Worm (Caenorhabditis elegans): ENCODE data around the gene lgc-52.

lgc-52 gene

ce11 chrIV:15251075-15251474 is 15.2 kb downstream of the lgc-52 start:
- TF ChIP-seq php-3 (GFP tag; IDR thresholded peaks at IDR 0.05) (no peak), unc-62 (GFP tag; optimal IDR thresholded peaks at IDR 0.05 in 1 of 2) (peak in 1 of 2 experiments; percentile 94), unc-62 (tag; optimal IDR thresholded peaks at IDR 0.05) (no peak)

DNA sequence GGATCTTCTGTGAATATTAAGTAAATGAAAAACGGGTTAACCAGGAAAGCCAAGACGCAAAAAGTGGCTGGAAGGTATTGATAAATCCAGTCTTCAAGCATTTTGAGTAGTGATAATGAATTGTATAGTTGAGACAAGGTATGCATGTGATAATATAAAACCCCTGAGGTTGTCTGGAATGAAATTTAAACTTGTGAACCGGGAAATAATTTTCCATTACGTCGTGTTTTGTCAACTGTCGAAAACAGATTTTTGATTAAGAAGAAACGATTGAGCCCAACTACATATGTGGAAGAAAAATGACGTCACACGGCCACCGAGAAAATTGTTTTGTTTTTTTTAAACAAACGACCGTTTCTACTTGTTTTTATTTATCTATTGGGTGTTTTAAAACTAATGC is 16.2 kb downstream of the lgc-52 start, which contains the start of gene srj-42:
TSS of gene srj-42 (minus strand) at position 101 of the 400 bp plus-strand sequence.
- TF ChIP-seq mdt-29 (GFP tag; IDR thresholded peaks at IDR 0.05): no peak
- TF ChIP-seq pqm-1 (tag; optimal IDR thresholded peaks at IDR 0.05): no peak
- TF ChIP-seq skn-1 (tag; optimal IDR thresholded peaks at IDR 0.05): no peak
- TF ChIP-seq R02D3.7 (tag; optimal IDR thresholded peaks at IDR 0.05): no peak
- no peak for TF ChIP-seq nhr-42 (GFP tag; IDR thresholded peaks at IDR 0.05)
- no peak for TF ChIP-seq attf-4 (tag; optimal IDR thresholded peaks at IDR 0.05)
- no peak for TF ChIP-seq nhr-25 (tag; optimal IDR thresholded peaks at IDR 0.05; ENCODE audit: borderline replicate concordance, insufficient read depth)
- TF ChIP-seq zfp-3 (GFP tag; conservative IDR thresholded peaks at IDR 0.05): no peak
- TF ChIP-seq fkh-10 (GFP tag; optimal IDR thresholded peaks at IDR 0.05): no peak
- TF ChIP-seq hmg-1.1 (GFP tag; IDR thresholded peaks at IDR 0.05): no peak
- no peak for TF ChIP-seq fos-1 (tag; optimal IDR thresholded peaks at IDR 0.05)
- no peak for TF ChIP-seq ctbp-1 (GFP tag; IDR thresholded peaks at IDR 0.05)
- no peak for TF ChIP-seq spr-1 (tag; optimal IDR thresholded peaks at IDR 0.05)
- TF ChIP-seq dve-1 (tag; optimal IDR thresholded peaks at IDR 0.05; ENCODE audit: insufficient read depth): no peak
- TF ChIP-seq dmd-8 (GFP tag; IDR thresholded peaks at IDR 0.05): no peak
- TF ChIP-seq saeg-2 (GFP tag; IDR thresholded peaks at IDR 0.05): no peak
- TF ChIP-seq ceh-28 (tag; optimal IDR thresholded peaks at IDR 0.05): no peak

ce11 chrIV:15259548-15259947 is 23.6 kb downstream of the lgc-52 start, which contains the start of gene Y73F8A.5:
TSS of gene Y73F8A.5 (plus strand) at chrIV:15259868.
- TF ChIP-seq jun-1 (tag; optimal IDR thresholded peaks at IDR 0.05): no peak
- no peak for TF ChIP-seq attf-4 (tag; optimal IDR thresholded peaks at IDR 0.05)
- TF ChIP-seq nhr-28 (tag; optimal IDR thresholded peaks at IDR 0.05): no peak
- TF ChIP-seq F37D6.2 (tag; optimal IDR thresholded peaks at IDR 0.05): no peak
- TF ChIP-seq ZK546.5 (tag; optimal IDR thresholded peaks at IDR 0.05): no peak
- TF ChIP-seq D1046.2 (GFP tag; IDR thresholded peaks at IDR 0.05): no peak
- no peak for TF ChIP-seq R02D3.7 (tag; optimal IDR thresholded peaks at IDR 0.05)
- no peak for TF ChIP-seq lin-39 (tag; optimal IDR thresholded peaks at IDR 0.05)
- no peak for TF ChIP-seq arid-1 (GFP tag; conservative IDR thresholded peaks at IDR 0.05)
- TF ChIP-seq hlh-30 (tag; optimal IDR thresholded peaks at IDR 0.05; ENCODE audit: insufficient read depth): peak; percentile 67
- TF ChIP-seq zag-1 (tag; optimal IDR thresholded peaks at IDR 0.05): no peak
- peak; percentile 6 for TF ChIP-seq rbr-2 (tag; optimal IDR thresholded peaks at IDR 0.05)
- TF ChIP-seq mes-2 (tag; optimal IDR thresholded peaks at IDR 0.05; ENCODE audit: poor library complexity, severe bottlenecking): no peak
- TF ChIP-seq fkh-10 (GFP tag; optimal IDR thresholded peaks at IDR 0.05): peak; percentile 32
- TF ChIP-seq T26A8.4 (GFP tag; IDR thresholded peaks at IDR 0.05): no peak
- TF ChIP-seq ctbp-1 (GFP tag; IDR thresholded peaks at IDR 0.05): no peak
- TF ChIP-seq mdl-1 (tag; optimal IDR thresholded peaks at IDR 0.05): peak in 1 of 2 experiments; percentile 49
- TF ChIP-seq F10B5.3 (tag; optimal IDR thresholded peaks at IDR 0.05): no peak
- no peak for TF ChIP-seq tra-1 (GFP tag; IDR thresholded peaks at IDR 0.05)

- TF ChIP-seq nhr-48 (tag; optimal IDR thresholded peaks at IDR 0.05): no peak
- TF ChIP-seq zip-11 (GFP tag; IDR thresholded peaks at IDR 0.05): no peak
- TF ChIP-seq dve-1 (tag; optimal IDR thresholded peaks at IDR 0.05; ENCODE audit: insufficient read depth): no peak
- TF ChIP-seq egl-43 (GFP tag; IDR thresholded peaks at IDR 0.05): no peak
- TF ChIP-seq pha-4 (GFP tag; IDR thresholded peaks at IDR 0.05): no peak
- TF ChIP-seq pha-4 (tag; optimal IDR thresholded peaks at IDR 0.05): no peak
- TF ChIP-seq unc-62 (GFP tag; optimal IDR thresholded peaks at IDR 0.05 in 1 of 2): peak in 1 of 2 experiments; percentile 93
- TF ChIP-seq unc-62 (tag; optimal IDR thresholded peaks at IDR 0.05): no peak
- TF ChIP-seq nhr-28 (tag; optimal IDR thresholded peaks at IDR 0.05): peak; percentile 5
- peak; percentile 40 for TF ChIP-seq nhr-11 (tag; optimal IDR thresholded peaks at IDR 0.05)
- TF ChIP-seq ztf-11 (tag; optimal IDR thresholded peaks at IDR 0.05): no peak
- TF ChIP-seq php-3 (GFP tag; IDR thresholded peaks at IDR 0.05): no peak
- no peak for TF ChIP-seq duxl-1 (tag; optimal IDR thresholded peaks at IDR 0.05; ENCODE audit: poor library complexity)
- TF ChIP-seq daf-16 (GFP tag; optimal IDR thresholded peaks at IDR 0.05): peak in 1 of 2 experiments; percentile 80
- no peak for TF ChIP-seq daf-16 (tag; optimal IDR thresholded peaks at IDR 0.05)
- TF ChIP-seq mdt-29 (GFP tag; IDR thresholded peaks at IDR 0.05): no peak
- TF ChIP-seq arid-1 (GFP tag; conservative IDR thresholded peaks at IDR 0.05): no peak
- no peak for TF ChIP-seq unc-130 (GFP tag; optimal IDR thresholded peaks at IDR 0.05)
- no peak for TF ChIP-seq rbr-2 (tag; optimal IDR thresholded peaks at IDR 0.05)
- no peak for TF ChIP-seq nhr-76 (tag; optimal IDR thresholded peaks at IDR 0.05)
These were observed 38.1 kb downstream of the lgc-52 start for ce11 chrIV:15274063-15274462.

Data from whole organism, L4 larva.